Worm (Caenorhabditis elegans): ENCODE data around the gene R107.9.

The R107.9 gene

ce11 chrIII:9052371-9052978 is 14.7 kb downstream of the R107.9 start (continued):
- TF ChIP-seq cey-2 (tag; optimal IDR thresholded peaks at IDR 0.05; ENCODE audit: borderline replicate concordance, insufficient read depth) (no peak), aly-2 (tag; optimal IDR thresholded peaks at IDR 0.05) (no peak), mdl-1 (tag; optimal IDR thresholded peaks at IDR 0.05) (no peak), nhr-111 (GFP tag; optimal IDR thresholded peaks at IDR 0.05) (no peak)

ce11 chrIII:9053263-9053662 is 15.5 kb downstream of the R107.9 start:
- TF ChIP-seq ceh-62 (tag; optimal IDR thresholded peaks at IDR 0.05) (no peak), nhr-10 (tag; optimal IDR thresholded peaks at IDR 0.05) (no peak), pqm-1 (tag; optimal IDR thresholded peaks at IDR 0.05) (no peak), Y5F2A.4 (GFP tag; optimal IDR thresholded peaks at IDR 0.05) (no peak), saeg-2 (GFP tag; IDR thresholded peaks at IDR 0.05) (0 out of 2 replicates have a peak, but pooled peaks have one; percentile 56), ceh-82 (tag; optimal IDR thresholded peaks at IDR 0.05) (no peak), dmd-6 (GFP tag; IDR thresholded peaks at IDR 0.05) (no peak), ctbp-1 (GFP tag; IDR thresholded peaks at IDR 0.05) (0 out of 2 replicates have a peak, but pooled peaks have one; percentile 28), nhr-102 (tag; optimal IDR thresholded peaks at IDR 0.05) (no peak), duxl-1 (tag; optimal IDR thresholded peaks at IDR 0.05; ENCODE audit: poor library complexity) (no peak), ztf-7 (tag; optimal IDR thresholded peaks at IDR 0.05) (no peak)

ce11 chrIII:9053740-9054252 is 16.0 kb downstream of the R107.9 start, which contains the start of gene R107.5:
R107.5 (minus strand) TSS chrIII:9053790.
- no peak for TF ChIP-seq ceh-62 (tag; optimal IDR thresholded peaks at IDR 0.05)
- TF ChIP-seq Y48G9A.11 (GFP tag; IDR thresholded peaks at IDR 0.05), result peak; percentile 82
- TF ChIP-seq skn-1 (tag; optimal IDR thresholded peaks at IDR 0.05), result no peak
- no peak for TF ChIP-seq daf-8 (GFP tag; IDR thresholded peaks at IDR 0.05)
- TF ChIP-seq R02D3.7 (tag; optimal IDR thresholded peaks at IDR 0.05), result no peak
- TF ChIP-seq gei-8 (GFP tag; optimal IDR thresholded peaks at IDR 0.05), result peak; percentile 96
- peak; percentile 95 for TF ChIP-seq rbr-2 (tag; optimal IDR thresholded peaks at IDR 0.05)
- TF ChIP-seq F49E8.2 (tag; optimal IDR thresholded peaks at IDR 0.05; ENCODE audit: borderline replicate concordance), result no peak
- TF ChIP-seq F44E2.7 (GFP tag; IDR thresholded peaks at IDR 0.05), result 0 out of 2 replicates have a peak, but pooled peaks have one; percentile 8
- peak; percentile 92 for TF ChIP-seq set-16 (GFP tag; IDR thresholded peaks at IDR 0.05)
- no peak for TF ChIP-seq ceh-44 (GFP tag; IDR thresholded peaks at IDR 0.05)
- no peak for TF ChIP-seq ztf-11 (tag; optimal IDR thresholded peaks at IDR 0.05)
- TF ChIP-seq ctbp-1 (GFP tag; IDR thresholded peaks at IDR 0.05), result peak; percentile 87
- TF ChIP-seq hmg-1.1 (GFP tag; IDR thresholded peaks at IDR 0.05), result peak; percentile 93
- TF ChIP-seq ZK546.5 (tag; optimal IDR thresholded peaks at IDR 0.05), result no peak
- peak; percentile 77; the same call in 1 of the 2 replicates for TF ChIP-seq dmd-9 (GFP tag; IDR thresholded peaks at IDR 0.05)
- peak; percentile 66 to 86 for TF ChIP-seq hif-1 (tag; optimal IDR thresholded peaks at IDR 0.05)
- TF ChIP-seq lim-7 (GFP tag; IDR thresholded peaks at IDR 0.05), result peak; percentile 67; the same call in 1 of the 2 replicates
- peak; percentile 83 for TF ChIP-seq snpc-1.2 (GFP tag; IDR thresholded peaks at IDR 0.05)
- no peak for TF ChIP-seq attf-4 (tag; optimal IDR thresholded peaks at IDR 0.05)
- TF ChIP-seq aha-1 (tag), result peak; percentile 99
- TF ChIP-seq nhr-25 (tag; optimal IDR thresholded peaks at IDR 0.05; ENCODE audit: borderline replicate concordance, insufficient read depth), result peak; percentile 88
- no peak for TF ChIP-seq ces-1 (GFP tag; optimal IDR thresholded peaks at IDR 0.05)
- TF ChIP-seq nhr-10 (tag; optimal IDR thresholded peaks at IDR 0.05), result peak; percentile 88
- peak; percentile 91 for TF ChIP-seq arid-1 (GFP tag; conservative IDR thresholded peaks at IDR 0.05)
- peak; percentile 81 for TF ChIP-seq lin-38 (GFP tag; IDR thresholded peaks at IDR 0.05)
- no peak for TF ChIP-seq fos-1 (tag; optimal IDR thresholded peaks at IDR 0.05)
- TF ChIP-seq lin-29 (GFP tag; IDR thresholded peaks at IDR 0.05), result peak; percentile 93
- no peak for TF ChIP-seq lin-39 (tag; optimal IDR thresholded peaks at IDR 0.05)
- TF ChIP-seq nhr-76 (tag; optimal IDR thresholded peaks at IDR 0.05), result peak; percentile 71
- TF ChIP-seq ceh-28 (tag; optimal IDR thresholded peaks at IDR 0.05), result no peak
- TF ChIP-seq ceh-20 (GFP tag; IDR thresholded peaks at IDR 0.05), result peak; percentile 99
- peak; percentile 3 for TF ChIP-seq ceh-32 (tag; optimal IDR thresholded peaks at IDR 0.05; ENCODE audit: poor library complexity)
- TF ChIP-seq nhr-6 (tag; optimal IDR thresholded peaks at IDR 0.05), result peak; percentile 71
- peak; percentile 82 for TF ChIP-seq T20F7.1 (GFP tag; optimal IDR thresholded peaks at IDR 0.05)

Data from whole organism, L4 larva.